Fruit fly (Drosophila melanogaster) whole organism, larva: ENCODE measurements around the gene CG13933.

Source experiments
- noc ChIP-seq: fragments of 200-800 bp; sonication (Bioruptor generic); optimal IDR thresholded peaks from 3 replicates; lab custom pipeline; 2019; ENCODE audit warnings: missing biosample characterization, mild to moderate bottlenecking, missing genetic modification characterization, moderate library complexity

CG13933 gene

DNA sequence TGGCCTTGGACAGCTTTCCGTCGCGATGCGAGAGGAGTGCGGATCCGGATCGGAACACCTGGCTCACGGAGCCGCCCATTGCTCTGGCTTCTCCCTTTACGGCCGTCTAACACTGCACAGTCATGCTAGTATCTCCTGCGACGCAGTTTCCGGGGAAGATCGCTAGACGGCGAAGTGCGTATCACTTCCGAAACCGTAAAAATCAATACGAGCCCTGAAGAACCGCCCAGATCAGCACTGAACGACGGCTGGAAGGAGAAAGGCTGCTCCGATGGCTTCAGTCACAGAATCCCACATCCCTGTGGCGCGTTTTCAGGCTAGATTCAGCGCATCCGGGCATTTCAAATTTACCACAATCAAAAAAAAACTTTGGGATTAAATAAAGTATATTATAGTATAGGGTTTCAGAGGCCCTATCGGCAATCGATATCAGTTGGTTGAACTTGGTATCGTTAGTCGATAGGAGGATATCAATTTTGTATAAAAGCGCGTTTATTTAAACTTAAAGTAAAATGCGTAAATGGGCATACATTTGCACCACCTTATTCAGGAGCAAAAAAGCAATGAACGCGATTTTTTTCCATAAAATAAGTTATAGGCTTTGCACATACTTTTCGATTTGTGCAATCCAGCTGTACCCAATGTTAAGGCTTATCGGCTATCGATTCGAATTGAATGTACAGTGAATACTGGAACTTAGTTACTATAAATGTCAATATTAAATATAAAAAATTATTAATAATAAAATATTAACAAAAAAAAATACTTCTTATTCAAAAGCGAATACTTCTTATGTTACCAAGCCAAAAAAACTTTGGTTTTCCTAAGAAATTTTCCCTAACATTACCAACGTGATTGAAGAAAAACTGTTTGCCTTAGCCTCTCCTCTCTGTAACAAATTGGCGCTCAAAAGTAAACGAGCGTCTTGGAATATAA, at the start of gene CG13933, which contains the start of gene PolD2:
TSS of gene CG13933 (minus strand) at position 435 of the 936 bp plus-strand sequence.
TSS of gene PolD2 (plus strand) at position 921 of the 936 bp plus-strand sequence.
- TF ChIP-seq noc: peak; percentile 80

DNA sequence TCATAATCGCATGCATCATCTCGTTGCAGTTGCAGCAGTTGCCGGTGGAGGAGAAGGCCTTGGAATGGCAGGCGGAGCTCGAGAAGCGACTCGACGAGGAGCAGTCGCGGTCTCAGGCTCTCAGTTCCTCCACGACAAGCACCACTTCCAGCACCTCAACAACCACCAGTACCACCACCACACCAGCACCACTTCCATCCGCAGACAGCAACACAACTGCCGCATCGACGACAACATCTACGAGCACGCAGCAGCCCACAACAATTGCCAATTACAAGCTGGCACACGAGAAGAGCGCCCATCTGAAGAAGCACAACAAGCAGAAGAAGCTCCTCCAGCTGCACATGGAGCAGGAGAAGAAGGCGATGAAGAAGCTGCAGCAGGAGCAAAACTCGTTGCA, 47.4 kb upstream of the CG13933 start:
- TF ChIP-seq noc: no peak

DNA sequence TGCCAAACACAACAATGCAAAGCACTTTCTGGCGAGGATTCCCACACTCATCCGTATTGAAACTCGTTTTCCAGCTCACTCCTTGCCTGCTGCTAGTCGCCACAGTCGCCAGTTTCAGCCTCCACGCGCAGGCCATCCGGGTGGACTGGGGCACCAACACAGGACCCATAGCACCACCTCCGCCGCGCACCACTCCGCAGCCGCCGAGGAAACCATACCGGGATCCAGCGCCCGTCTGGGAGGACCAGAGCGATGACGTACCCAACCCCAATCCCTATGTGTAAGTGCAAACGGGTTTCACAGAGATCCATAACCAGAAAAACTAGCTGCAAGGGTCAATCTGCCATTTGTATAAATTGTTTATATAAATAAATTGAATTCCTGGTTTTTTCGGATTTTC, 46.2 kb upstream of the CG13933 start:
- no peak for TF ChIP-seq noc

DNA sequence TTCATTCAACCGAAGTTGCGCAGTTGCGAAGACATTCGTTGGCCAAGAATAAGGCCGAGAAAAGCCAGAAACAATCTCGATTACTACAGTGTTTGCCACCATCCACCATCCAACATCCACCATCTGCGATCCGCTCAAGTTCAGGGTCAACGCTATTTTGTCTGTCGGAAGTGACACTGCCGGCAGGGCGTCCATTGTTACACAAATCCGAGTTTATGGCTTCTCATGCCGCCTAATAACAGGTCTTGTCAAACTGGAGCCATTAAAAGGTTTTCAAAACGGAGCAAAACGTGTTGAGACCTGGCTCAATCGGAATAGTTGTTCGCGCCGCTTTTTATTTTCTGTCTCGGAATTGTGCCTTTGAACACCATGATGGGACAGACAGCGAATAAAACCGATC, 43.9 kb upstream of the CG13933 start:
- no peak for TF ChIP-seq noc

DNA sequence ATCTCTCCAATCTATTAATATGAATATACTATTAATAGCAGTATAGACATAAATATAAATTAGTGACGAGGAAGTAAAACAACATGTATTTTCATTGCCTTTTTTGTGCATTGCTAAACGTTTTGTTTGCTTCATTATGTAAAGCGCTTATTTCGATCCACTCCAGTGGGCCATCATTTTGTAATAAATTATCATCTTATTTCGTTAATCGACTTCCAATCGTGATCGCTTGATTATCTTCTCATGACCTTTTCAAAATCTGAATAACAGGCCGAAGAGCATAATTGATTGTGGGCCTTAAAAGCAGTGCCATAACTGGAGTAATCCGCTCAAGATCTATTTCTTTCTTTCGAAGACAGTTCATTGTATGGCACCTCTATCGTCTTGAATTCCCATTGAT, 42.5 kb upstream of the CG13933 start:
- no peak for TF ChIP-seq noc

DNA sequence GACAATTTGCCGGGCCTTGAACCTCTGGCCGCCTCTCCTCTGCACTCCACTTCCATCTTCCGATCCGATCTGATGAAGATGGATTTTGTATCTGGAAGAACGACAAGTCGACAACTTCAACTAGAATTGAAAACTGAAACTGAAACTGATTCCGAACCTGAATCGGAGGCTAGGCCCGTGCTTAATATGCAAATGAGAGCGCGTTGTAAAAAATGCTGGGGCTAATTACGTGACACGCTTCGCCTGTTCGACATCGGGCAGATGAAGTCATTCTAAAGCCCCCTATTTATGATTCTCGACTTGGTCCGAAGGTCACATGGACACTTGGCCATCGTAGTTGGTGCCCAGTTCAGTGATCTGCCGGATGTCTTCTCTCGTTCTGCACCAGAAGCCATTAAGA, 41.7 kb upstream of the CG13933 start:
- no peak for TF ChIP-seq noc

DNA sequence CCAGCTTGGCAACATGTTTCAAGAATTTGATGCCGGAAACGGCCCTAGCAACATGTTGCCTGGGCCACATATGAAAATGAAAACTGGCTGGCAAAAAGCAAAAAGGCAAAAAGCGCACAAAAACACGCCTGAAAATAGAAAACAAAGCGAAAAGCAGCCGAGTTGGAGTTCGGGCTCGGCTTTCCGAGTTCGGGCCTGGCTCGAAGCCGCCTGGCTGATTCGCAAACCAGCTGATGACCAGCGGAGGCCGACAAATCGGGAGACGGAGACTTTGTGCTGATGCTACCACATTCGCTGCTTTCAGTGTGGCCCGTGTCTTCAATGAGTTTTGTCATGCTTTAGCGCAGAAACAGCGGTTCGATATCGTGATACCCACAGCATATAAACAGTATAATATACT, 35.3 kb upstream of the CG13933 start, which contains the start of gene GV1:
TSS of gene GV1 (plus strand) at position 301 of the 400 bp plus-strand sequence.
- no peak for TF ChIP-seq noc

DNA sequence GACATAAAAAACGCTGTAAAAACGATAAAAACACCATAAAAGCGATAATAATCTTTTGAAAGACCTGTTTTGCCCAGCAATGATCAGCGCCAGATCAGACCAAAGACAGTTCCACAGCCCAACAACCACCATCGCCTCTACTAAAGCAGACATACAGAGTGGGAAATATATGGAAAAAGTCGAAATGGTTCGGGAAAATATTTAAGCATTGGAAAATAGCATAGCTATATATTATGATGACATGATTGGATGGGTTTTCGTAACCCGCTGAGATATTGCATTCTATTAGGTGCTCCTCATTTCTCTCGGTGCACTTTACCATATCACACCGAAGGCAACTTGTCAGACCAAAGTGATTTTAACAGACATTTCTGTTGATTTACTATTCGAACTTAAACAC, 33.7 kb upstream of the CG13933 start:
- TF ChIP-seq noc: peak; percentile 42

DNA sequence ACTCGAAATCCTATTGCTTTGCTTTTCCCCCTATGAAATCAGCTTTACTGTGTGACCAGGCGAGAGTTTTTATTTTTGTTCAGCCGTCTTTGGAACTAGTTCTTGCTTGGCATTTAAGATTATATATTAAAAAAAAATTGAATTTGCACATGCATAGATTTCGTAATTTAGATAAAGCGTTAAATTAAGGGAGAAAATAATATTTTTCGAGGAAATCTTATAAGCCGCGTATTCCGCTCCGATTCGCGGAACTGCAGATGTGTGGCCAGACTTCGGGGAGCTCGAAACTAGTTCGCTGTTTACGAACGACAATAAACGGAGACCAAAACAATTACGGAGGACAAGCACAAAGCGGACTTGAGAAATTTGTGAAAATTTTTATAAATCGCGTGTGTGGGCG, 27.9 kb upstream of the CG13933 start, which contains the start of the genes JTBR and CG42676:
TSS of gene JTBR (minus strand) at position 55 of the 400 bp plus-strand sequence.
TSS of gene CG42676 (plus strand) at position 306 of the 400 bp plus-strand sequence.
- TF ChIP-seq noc: no peak

DNA sequence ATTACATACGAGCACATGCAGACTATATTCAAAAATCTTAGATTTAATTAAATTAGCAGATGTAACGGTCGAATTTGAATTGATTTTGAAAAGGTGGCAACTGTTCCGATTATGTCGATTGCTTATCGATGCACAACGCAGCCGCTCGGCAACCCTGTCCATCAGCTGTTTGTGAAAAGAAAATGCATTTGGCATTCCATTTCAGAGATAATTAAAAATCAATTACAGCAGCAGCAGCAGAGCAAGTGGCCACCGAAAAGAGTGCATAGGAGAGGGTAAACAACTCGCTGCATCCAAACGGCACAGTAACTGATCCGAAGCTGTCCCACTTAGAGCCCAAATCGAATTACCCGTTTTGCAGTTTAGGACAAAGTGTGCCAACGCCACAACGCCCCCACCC, 23.7 kb upstream of the CG13933 start, which contains the start of gene Patj:
TSS of gene Patj (plus strand) at position 155 of the 400 bp plus-strand sequence.
- no peak for TF ChIP-seq noc

DNA sequence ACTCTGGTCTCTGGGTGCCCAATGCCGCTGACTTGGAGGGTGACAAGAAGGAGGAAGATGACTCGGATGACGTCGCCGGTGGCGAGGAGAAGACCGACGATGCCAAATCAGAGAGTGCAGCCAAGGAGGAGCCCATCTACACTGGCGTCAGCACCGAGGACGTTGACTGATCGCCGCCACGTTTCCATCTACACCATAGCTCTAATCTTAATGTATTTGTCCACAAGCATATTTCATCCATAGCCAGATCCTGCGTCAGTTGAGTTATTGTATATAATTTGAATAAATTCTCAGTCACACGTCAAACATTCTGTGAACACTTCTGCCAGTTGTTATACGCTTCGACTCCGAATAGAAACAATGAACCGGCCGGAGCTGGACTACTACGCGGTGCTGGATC, 22.1 kb upstream of the CG13933 start, which contains the start of gene CG12020:
TSS of gene CG12020 (plus strand) at position 301 of the 400 bp plus-strand sequence.
- no peak for TF ChIP-seq noc

DNA sequence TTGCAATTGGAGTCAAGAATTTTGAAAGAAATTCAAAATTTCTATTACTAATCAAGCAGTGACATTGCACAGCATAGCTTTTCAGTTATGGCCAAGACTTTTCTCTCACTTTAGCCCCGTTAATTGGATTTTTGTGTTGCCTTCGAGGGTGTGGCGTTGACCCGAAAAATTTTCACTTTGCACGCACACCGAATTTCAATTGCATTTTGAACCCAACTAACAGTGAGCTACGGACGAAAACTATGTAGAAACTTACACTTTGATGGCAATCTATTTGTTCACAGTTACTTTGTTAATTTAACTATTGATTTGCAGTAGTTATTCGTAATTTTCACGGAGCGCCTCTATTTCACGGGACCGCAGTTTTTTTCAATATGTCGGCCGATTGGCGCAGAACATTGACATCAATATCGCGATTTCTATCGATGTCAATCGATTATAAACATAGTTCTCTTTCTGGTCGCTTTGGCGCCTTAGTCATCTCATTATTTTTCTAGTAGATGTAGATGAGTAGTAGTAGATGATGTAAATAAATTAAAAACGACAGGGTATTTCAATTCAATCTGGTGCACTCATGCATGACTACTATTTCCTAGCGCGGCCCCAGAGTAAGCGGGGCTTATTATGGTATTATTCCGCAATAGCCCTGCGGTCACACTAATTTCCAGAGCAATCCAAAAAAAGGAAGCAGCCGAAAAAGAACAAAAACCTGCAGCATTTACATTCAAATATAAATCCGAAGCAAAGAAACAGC, 20.2 kb upstream of the CG13933 start, which contains the start of the genes alpha-Spec, dlt and Cdc37:
TSS of gene alpha-Spec (minus strand) at position 386 of the 754 bp plus-strand sequence.
TSS of gene dlt (minus strand) at position 386 of the 754 bp plus-strand sequence.
TSS of gene Cdc37 (plus strand) at position 450 of the 754 bp plus-strand sequence.
- TF ChIP-seq noc: no peak

DNA sequence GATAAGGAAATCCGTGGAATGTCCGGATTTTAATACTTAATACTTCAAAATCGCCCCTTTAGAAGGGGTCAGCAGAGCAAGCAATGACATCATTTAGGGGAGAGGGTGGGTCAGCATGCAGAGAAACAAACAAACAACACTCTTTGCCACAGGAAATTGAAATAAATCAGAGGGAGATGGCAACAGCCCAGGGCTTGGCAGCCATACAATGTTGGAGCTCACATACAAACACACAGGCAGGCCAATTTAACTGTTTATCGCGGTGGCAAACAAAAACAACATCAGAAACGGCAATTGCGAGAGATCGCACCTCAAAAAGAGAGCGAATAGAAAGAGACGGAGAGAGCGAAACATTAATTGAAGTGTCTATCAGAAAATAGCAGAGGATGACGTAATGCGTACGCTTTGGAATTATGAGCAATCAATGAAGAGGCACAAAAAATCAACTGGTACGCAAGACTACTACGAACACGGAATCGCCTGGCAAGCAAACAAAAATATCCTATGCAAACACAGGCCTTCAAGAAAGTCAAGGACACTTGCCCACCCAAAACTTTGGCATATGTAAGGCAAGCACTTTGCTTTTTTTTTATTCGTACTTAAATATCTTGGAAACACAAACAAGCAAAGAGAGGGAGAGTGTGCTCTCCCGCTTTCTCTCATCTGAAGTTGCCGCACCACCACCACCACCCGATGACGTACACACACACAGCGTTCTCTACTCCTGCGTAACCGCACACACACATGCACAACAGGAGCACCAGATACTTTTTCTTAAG, 19.4 kb upstream of the CG13933 start:
- peak; percentile 58 for TF ChIP-seq noc

DNA sequence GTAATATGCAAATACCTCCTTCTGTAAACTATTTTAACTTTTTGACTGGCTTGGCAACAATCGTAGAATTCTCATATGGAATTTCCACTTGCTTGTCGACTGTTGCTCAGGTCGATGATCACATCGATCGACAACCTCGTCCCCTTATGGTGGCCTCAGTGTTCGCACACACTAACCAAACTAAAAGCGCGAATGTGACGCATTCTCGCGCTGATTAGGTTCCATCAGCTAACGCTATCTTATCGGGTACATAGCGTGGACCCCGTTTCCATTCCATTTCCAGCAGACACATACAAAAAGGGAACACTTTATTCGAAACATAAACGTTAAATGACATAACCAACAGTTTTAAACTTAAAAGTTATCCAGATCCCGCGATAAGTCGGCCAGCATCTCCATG, 14.4 kb upstream of the CG13933 start:
- peak; percentile 6 for TF ChIP-seq noc

DNA sequence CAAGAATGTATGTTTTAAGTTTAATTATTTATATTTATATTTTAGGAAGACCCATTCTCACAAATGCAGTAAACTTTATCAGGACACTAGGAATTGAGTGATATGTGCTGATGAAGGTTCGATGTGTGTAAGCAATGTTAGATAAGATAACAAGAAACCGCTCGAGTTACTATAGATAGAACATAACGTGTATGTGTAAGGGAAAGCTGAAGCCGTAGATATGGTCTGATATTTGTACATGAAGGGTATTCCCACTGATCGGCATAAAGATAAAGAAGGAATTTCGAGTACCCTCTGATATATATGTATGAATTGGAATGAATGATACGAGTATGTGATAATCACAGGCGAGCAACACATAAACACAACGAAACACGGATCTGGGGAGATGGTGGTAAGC, 9.1 kb upstream of the CG13933 start:
- TF ChIP-seq noc: no peak

DNA sequence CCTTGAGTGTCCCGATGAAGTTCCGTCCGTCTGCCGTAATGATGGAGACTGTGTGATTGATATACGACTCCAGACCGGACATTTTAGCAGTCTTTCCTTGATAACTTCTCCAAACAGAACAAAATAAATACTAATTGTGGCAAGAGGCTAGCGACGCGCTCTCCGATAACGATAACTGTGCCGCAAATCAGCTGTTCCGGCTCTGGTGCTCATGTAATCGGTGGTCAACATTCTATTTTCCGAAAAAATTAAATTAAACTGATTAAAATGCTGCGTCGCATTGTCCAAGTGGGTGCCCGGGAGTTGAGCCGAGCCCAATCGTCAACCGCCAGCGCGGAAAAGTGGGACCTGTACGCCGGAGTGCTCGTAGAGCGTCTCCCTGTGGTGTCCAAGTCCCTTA, 2.3 kb upstream of the CG13933 start, which contains the start of the genes CG2021 and mRpL46:
TSS of gene CG2021 (minus strand) at position 163 of the 400 bp plus-strand sequence.
TSS of gene mRpL46 (plus strand) at position 191 of the 400 bp plus-strand sequence.
- no peak for TF ChIP-seq noc
